Worm (Caenorhabditis elegans): ENCODE results near the gene maa-1.

DNA sequence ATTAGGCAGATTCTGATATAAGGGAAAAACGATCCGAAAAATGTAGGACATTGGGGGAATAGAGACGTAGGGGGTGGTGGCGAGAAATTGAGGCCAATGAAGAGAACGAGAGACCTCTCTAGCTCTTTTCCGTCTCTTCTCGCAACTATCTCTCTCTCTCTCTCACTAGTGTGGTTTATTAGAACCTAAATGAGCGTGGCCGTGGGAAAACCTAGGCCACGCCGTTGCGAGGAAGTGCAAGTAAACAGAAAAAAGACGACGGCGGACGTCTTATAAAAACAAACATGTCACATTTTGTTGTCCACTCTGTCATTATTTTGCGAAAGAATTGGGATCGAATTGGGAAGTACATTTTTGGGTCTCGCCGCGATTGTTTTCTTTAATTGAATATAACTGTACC, 47.7 kb upstream of the maa-1 start:
- TF ChIP-seq aha-1 (tag; optimal IDR thresholded peaks at IDR 0.05) (peak; percentile 1), nhr-28 (tag; optimal IDR thresholded peaks at IDR 0.05) (no peak), mdl-1 (tag; optimal IDR thresholded peaks at IDR 0.05) (peak in 1 of 2 experiments; percentile 89), nhr-71 (tag; optimal IDR thresholded peaks at IDR 0.05) (peak; percentile 93), egl-27 (tag; optimal IDR thresholded peaks at IDR 0.05) (peak in 1 of 2 experiments; percentile 47), ztf-11 (tag; optimal IDR thresholded peaks at IDR 0.05) (peak in 1 of 2 experiments; percentile 86)

All from whole organism, L1 larva.